Fruit fly (Drosophila melanogaster): ENCODE data around the gene Orct.

Orct gene

DNA sequence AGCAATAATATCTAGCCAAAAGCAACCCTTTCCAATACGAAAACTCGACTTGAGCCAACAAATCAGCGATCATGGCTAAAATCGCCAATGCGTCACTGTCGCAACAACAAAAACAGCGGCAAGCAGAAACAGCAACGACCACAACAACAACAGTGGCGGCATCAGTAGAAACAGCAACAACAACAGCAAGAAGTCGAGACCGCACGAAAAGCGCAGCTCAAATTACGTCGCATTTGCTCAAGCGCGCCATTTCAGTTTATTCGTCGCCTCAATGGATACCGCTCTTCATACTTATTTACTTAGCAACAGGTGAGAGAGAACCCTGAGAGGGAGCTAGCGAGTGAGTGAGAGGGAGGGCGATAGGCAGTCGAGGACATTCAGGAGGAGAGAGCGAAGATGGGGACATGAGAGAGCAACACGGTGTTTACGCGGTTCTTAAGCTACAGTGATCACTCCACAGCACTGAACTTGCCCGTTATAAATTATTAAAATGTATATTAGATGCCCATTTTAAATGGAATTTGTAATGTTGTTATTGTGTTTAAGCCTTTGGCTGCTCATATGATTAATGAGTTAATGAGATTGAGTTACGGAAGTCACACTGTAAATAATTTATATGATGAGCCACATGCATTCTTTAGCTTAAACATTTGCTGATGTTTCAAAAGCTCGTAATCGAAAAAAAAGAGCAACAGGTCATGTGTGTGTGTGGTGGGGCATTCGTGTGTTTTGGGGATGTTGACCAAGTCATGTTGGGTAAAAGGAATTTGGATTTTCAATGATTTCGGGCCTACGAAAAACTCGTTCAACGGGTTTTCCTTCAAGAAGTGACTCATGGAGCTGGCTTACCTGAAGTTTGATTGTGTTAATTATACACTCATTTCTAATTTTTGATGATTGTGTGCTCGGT is 19.8 kb downstream of the Orct start (continued):
- TF ChIP-seq ss (GFP tag; optimal IDR thresholded peaks at IDR 0.05): peak; percentile 94 to 97
- peak; percentile 100 for TF ChIP-seq Eip78C (GFP tag)
- TF ChIP-seq CG32006 (GFP tag; optimal IDR thresholded peaks at IDR 0.05): peak; percentile 92
- TF ChIP-seq CG4318 (GFP tag; optimal IDR thresholded peaks at IDR 0.05): peak; percentile 78
- peak; percentile 97 for TF ChIP-seq Ets96B (tag; optimal IDR thresholded peaks at IDR 0.05)
- peak; percentile 89 for TF ChIP-seq CG9139 (GFP tag; optimal IDR thresholded peaks at IDR 0.05)
- peak; percentile 98 for TF ChIP-seq CG6163 (GFP tag; IDR thresholded peaks at IDR 0.05)
- TF ChIP-seq net (GFP tag; optimal IDR thresholded peaks at IDR 0.05): peak; percentile 97
- peak; percentile 96 for TF ChIP-seq CG11902 (GFP tag; optimal IDR thresholded peaks at IDR 0.05)
- peak; percentile 99 for TF ChIP-seq topi (GFP tag; optimal IDR thresholded peaks at IDR 0.05)
- TF ChIP-seq Gug (GFP tag; IDR thresholded peaks at IDR 0.05): peak; percentile 91
- peak; percentile 92 for TF ChIP-seq CG15336 (GFP tag; IDR thresholded peaks at IDR 0.05)
- TF ChIP-seq CG8319 (GFP tag; optimal IDR thresholded peaks at IDR 0.05): peak; percentile 83
- TF ChIP-seq dsx (GFP tag; optimal IDR thresholded peaks at IDR 0.05; ENCODE audit: poor library complexity, severe bottlenecking): peak; percentile 96
- peak; percentile 98 for TF ChIP-seq CG34406 (GFP tag; optimal IDR thresholded peaks at IDR 0.05)
- peak; percentile 96 for TF ChIP-seq CG10669 (GFP tag; optimal IDR thresholded peaks at IDR 0.05)
- peak; percentile 98 for TF ChIP-seq Ets21C (GFP tag; optimal IDR thresholded peaks at IDR 0.05)
- TF ChIP-seq svp (GFP tag): peak; percentile 100
- peak; percentile 98 for TF ChIP-seq Eip93F (GFP tag; optimal IDR thresholded peaks at IDR 0.05)

DNA sequence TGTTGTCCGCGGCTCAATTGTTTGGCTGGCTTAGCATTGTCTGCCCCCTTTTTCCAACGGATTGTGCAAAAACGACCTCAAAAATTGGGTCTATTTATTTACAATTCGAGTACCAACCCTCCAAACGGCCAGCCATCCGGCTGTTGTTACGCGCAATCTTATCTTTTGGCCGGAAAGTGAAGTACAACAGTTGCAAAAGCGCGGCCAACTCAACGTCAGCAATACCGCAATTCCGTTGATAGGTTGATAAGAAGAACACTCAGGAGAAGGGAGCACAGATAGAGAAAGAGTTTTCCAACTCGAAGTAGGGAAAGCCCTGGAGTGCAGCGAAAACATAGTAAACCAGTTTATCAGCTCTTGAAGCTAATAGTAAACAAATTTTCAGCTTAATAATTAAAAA is 20.9 kb downstream of the Orct start:
- TF ChIP-seq net (GFP tag; optimal IDR thresholded peaks at IDR 0.05) (no peak), vri (GFP tag; optimal IDR thresholded peaks at IDR 0.05) (peak; percentile 63)

DNA sequence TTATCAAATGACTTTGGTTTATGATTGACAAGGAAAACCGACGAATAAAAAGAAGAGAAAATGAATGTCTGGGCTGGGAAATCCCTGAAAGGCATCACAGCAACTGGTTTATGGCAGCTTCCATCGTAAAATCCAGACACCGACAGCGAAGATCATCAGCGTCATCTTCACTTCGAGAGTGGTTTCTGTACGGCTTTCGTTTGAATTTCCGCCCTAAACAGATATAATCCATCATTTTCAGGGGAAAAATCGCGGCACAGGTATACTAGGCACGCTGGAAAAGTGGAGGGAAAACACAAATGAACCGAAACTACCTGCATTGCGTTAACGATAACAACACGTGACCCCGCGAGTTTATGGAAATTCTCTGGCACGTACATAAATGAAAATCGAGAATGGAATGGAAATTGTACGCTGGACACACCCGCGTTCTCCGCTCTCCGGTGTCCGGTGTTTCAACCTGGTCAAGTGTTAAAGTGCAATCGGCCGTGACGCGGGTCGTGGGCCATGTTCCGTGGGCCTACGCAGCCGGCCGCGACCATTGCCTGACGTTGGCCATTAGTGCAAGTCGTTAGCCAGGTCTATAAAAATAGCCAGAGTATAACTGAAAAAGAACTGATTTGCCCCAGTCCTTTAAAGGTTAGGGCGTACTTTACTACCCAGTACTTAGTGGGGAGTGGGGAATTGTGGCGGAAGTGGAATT is 21.5 kb downstream of the Orct start:
- no peak for TF ChIP-seq CG8319 (GFP tag; optimal IDR thresholded peaks at IDR 0.05)
- TF ChIP-seq CG4318 (GFP tag; optimal IDR thresholded peaks at IDR 0.05): no peak
- no peak for TF ChIP-seq CG6792 (GFP tag; optimal IDR thresholded peaks at IDR 0.05)
- no peak for TF ChIP-seq CG16779 (tag; optimal IDR thresholded peaks at IDR 0.05)
- no peak for TF ChIP-seq OdsH (GFP tag; optimal IDR thresholded peaks at IDR 0.05)
- no peak for TF ChIP-seq net (GFP tag; optimal IDR thresholded peaks at IDR 0.05)
- TF ChIP-seq vri (GFP tag; optimal IDR thresholded peaks at IDR 0.05): no peak
- TF ChIP-seq Ets21C (GFP tag; optimal IDR thresholded peaks at IDR 0.05): no peak
- TF ChIP-seq Ets96B (tag; optimal IDR thresholded peaks at IDR 0.05): no peak
- no peak for TF ChIP-seq CG11762 (GFP tag; optimal IDR thresholded peaks at IDR 0.05; ENCODE audit: insufficient read depth)
- no peak for TF ChIP-seq Eip75B (GFP tag; optimal IDR thresholded peaks at IDR 0.05)
- TF ChIP-seq esn (GFP tag; optimal IDR thresholded peaks at IDR 0.05): no peak
- TF ChIP-seq CG10631 (GFP tag; optimal IDR thresholded peaks at IDR 0.05): no peak
- no peak for TF ChIP-seq Smox (GFP tag; optimal IDR thresholded peaks at IDR 0.05)

DNA sequence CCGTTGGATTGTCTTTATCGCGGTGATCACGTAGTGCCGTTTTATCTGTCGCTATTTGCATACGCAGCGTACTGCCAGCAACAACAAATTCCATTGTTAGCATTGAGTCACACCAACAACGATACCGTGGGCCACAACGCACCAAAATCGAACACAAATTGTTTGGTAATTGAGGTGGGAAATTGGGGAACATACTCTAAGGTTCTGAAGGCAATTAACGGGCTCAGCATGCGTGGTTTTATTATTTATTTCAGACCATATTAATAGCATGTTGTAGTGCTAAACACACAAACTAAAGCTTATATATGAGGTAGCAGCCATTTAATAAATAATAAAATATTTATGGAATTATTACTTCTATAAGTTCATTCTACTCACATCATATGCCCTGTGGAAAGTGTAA is 22.5 kb downstream of the Orct start:
- TF ChIP-seq Hr38 (GFP tag; optimal IDR thresholded peaks at IDR 0.05) (no peak), pdm3 (GFP tag; optimal IDR thresholded peaks at IDR 0.05) (peak; percentile 32), fd59A (GFP tag; optimal IDR thresholded peaks at IDR 0.05) (peak; percentile 2), CG11762 (GFP tag; optimal IDR thresholded peaks at IDR 0.05; ENCODE audit: insufficient read depth) (peak; percentile 7), Sox15 (GFP tag; optimal IDR thresholded peaks at IDR 0.05) (no peak), salr (GFP tag; optimal IDR thresholded peaks at IDR 0.05) (peak in 1 of 2 experiments; percentile 22), CG15336 (GFP tag; IDR thresholded peaks at IDR 0.05) (no peak), net (GFP tag; optimal IDR thresholded peaks at IDR 0.05) (peak; percentile 37), Smox (GFP tag; optimal IDR thresholded peaks at IDR 0.05) (peak; percentile 53), Ets96B (tag; optimal IDR thresholded peaks at IDR 0.05) (peak; percentile 24), acj6 (GFP tag; optimal IDR thresholded peaks at IDR 0.05) (peak; percentile 51), lz (GFP tag; optimal IDR thresholded peaks at IDR 0.05) (peak; percentile 34), CG1621 (tag; optimal IDR thresholded peaks at IDR 0.05) (no peak), CG8119 (GFP tag; IDR thresholded peaks at IDR 0.05) (no peak), OdsH (GFP tag; optimal IDR thresholded peaks at IDR 0.05) (peak; percentile 39), CG6854 (GFP tag; optimal IDR thresholded peaks at IDR 0.05) (no peak), CG32006 (GFP tag; optimal IDR thresholded peaks at IDR 0.05) (peak; percentile 44), Lpt (GFP tag; optimal IDR thresholded peaks at IDR 0.05) (no peak), esn (GFP tag; optimal IDR thresholded peaks at IDR 0.05) (peak; percentile 66), CG31627 (GFP tag; optimal IDR thresholded peaks at IDR 0.05) (peak; percentile 40), CG10631 (GFP tag; optimal IDR thresholded peaks at IDR 0.05) (peak; percentile 18), CG3032 (tag; optimal IDR thresholded peaks at IDR 0.05) (peak; percentile 19), topi (GFP tag; optimal IDR thresholded peaks at IDR 0.05) (peak; percentile 50)

Data from whole organism, prepupa.